Fruit fly (Drosophila melanogaster): ENCODE results near the gene CG13023.

The CG13023 gene

dm6 chr3L:16878830-16879536 is 48.3 kb downstream of the CG13023 start:
- TF ChIP-seq EcR (GFP tag; optimal IDR thresholded peaks at IDR 0.05): no peak
- no peak for TF ChIP-seq Dll (optimal IDR thresholded peaks at IDR 0.05)
- no peak for TF ChIP-seq psq (optimal IDR thresholded peaks at IDR 0.05)
- no peak for TF ChIP-seq usp (GFP tag; optimal IDR thresholded peaks at IDR 0.05)
- TF ChIP-seq pan (optimal IDR thresholded peaks at IDR 0.05): no peak
- no peak for TF ChIP-seq CG8478 (optimal IDR thresholded peaks at IDR 0.05)

- TF ChIP-seq pan (optimal IDR thresholded peaks at IDR 0.05) (no peak), psq (optimal IDR thresholded peaks at IDR 0.05) (no peak), Dll (optimal IDR thresholded peaks at IDR 0.05) (no peak)
Measured at dm6 chr3L:16876785-16877468, 50.3 kb downstream of the CG13023 start, which contains the start of gene CG32170. TSS of gene CG32170 (plus strand) at chr3L:16877309.

- TF ChIP-seq psq (optimal IDR thresholded peaks at IDR 0.05) (no peak), CG8478 (optimal IDR thresholded peaks at IDR 0.05) (no peak), Dll (optimal IDR thresholded peaks at IDR 0.05) (no peak), usp (GFP tag; optimal IDR thresholded peaks at IDR 0.05) (no peak), pan (optimal IDR thresholded peaks at IDR 0.05) (no peak), EcR (GFP tag; optimal IDR thresholded peaks at IDR 0.05) (no peak)
Measured at dm6 chr3L:16875959-16876358, 51.3 kb downstream of the CG13023 start.

- TF ChIP-seq Dll (optimal IDR thresholded peaks at IDR 0.05): no peak
- no peak for TF ChIP-seq CG8478 (optimal IDR thresholded peaks at IDR 0.05)
- no peak for TF ChIP-seq psq (optimal IDR thresholded peaks at IDR 0.05)
- no peak for TF ChIP-seq usp (GFP tag; optimal IDR thresholded peaks at IDR 0.05)
- no peak for TF ChIP-seq EcR (GFP tag; optimal IDR thresholded peaks at IDR 0.05)
- no peak for TF ChIP-seq pan (optimal IDR thresholded peaks at IDR 0.05)
Measured at dm6 chr3L:16875484-16875883, 51.8 kb downstream of the CG13023 start.
